Fruit fly (Drosophila melanogaster) whole organism, embryonic: Measurements from ENCODE around the gene sad.

Source experiments
- ATbp ChIP-seq: fragments of 200-800 bp; sonication (Bioruptor generic); optimal IDR thresholded peaks from 2 replicates; lab custom pipeline; 2017; ENCODE audit warnings: missing biosample characterization, mild to moderate bottlenecking, missing genetic modification characterization, missing genetic modification reagents
- Abd-B ChIP-seq: fragments of 200-800 bp; sonication (Bioruptor generic); optimal IDR thresholded peaks from 2 replicates; lab custom pipeline; 2018; ENCODE audit warnings: missing biosample characterization, mild to moderate bottlenecking, missing genetic modification characterization, moderate library complexity
- Adf1 ChIP-seq: fragments of 200-800 bp; sonication (Bioruptor generic); IDR thresholded peaks from 2 replicates; pipeline ENCODE4 v1.3.6; 2022; ENCODE audit warnings: missing biosample characterization, missing genetic modification characterization
- CG10267 ChIP-seq: fragments of 200-800 bp; sonication (Bioruptor generic); optimal IDR thresholded peaks from 2 replicates; lab custom pipeline; 2018; ENCODE audit warnings: missing biosample characterization, mild to moderate bottlenecking, missing genetic modification characterization, moderate library complexity
- CG10462 ChIP-seq: fragments of 200-800 bp; sonication (Bioruptor generic); optimal IDR thresholded peaks from 2 replicates; lab custom pipeline; 2016; ENCODE audit warnings: missing biosample characterization, missing genetic modification characterization
- CG11456 ChIP-seq: fragments of 200-800 bp; sonication (Bioruptor generic); IDR thresholded peaks from 3 replicates; pipeline ENCODE4 v1.3.6; 2022; ENCODE audit warnings: missing biosample characterization, missing genetic modification characterization
- CG14667 ChIP-seq: fragments of 200-800 bp; sonication (Bioruptor generic); IDR thresholded peaks from 2 replicates; pipeline ENCODE4 v1.3.6; 2022; ENCODE audit warnings: missing biosample characterization, missing genetic modification characterization
- CG15696 ChIP-seq: fragments of 200-800 bp; sonication (Bioruptor generic); optimal IDR thresholded peaks from 2 replicates; lab custom pipeline; 2019; ENCODE audit warnings: missing biosample characterization, mild to moderate bottlenecking, missing genetic modification characterization, moderate library complexity
- CG17328 ChIP-seq: fragments of 200-800 bp; sonication (Bioruptor generic); IDR thresholded peaks from 2 replicates; pipeline ENCODE4 v1.3.6; 2022; ENCODE audit warnings: missing biosample characterization, missing genetic modification characterization
- CG2199 ChIP-seq: fragments of 200-800 bp; sonication (Bioruptor generic); IDR thresholded peaks from 3 replicates; pipeline ENCODE4 v1.3.6; 2022; ENCODE audit warnings: missing biosample characterization, missing genetic modification characterization
- CG2712 ChIP-seq: fragments of 200-800 bp; optimal IDR thresholded peaks from 3 replicates; lab custom pipeline; 2019; ENCODE audit warnings: missing biosample characterization, mild to moderate bottlenecking, missing genetic modification characterization, moderate library complexity
- CG31441 ChIP-seq: fragments of 200-800 bp; sonication (Bioruptor generic); IDR thresholded peaks from 2 replicates; pipeline ENCODE4 v1.3.6; 2022; ENCODE audit warnings: missing biosample characterization, missing genetic modification characterization
- CG33213 ChIP-seq: fragments of 200-800 bp; sonication (Bioruptor generic); optimal IDR thresholded peaks from 3 replicates; lab custom pipeline; 2016; ENCODE audit warnings: missing biosample characterization, missing genetic modification characterization
- CG3407 ChIP-seq: fragments of 200-800 bp; sonication (Bioruptor generic); optimal IDR thresholded peaks from 2 replicates; lab custom pipeline; 2018; ENCODE audit warnings: missing biosample characterization, mild to moderate bottlenecking, missing genetic modification characterization
- CG3995 ChIP-seq: fragments of 200-800 bp; sonication (Bioruptor generic); optimal IDR thresholded peaks from 3 replicates; lab custom pipeline; 2016; ENCODE audit warnings: missing biosample characterization, missing genetic modification characterization
- CG4854 ChIP-seq: fragments of 200-800 bp; sonication (Bioruptor generic); optimal IDR thresholded peaks from 2 replicates; lab custom pipeline; 2016; ENCODE audit warnings: missing biosample characterization, missing genetic modification characterization, inconsistent platforms
- CG6791 ChIP-seq: fragments of 200-800 bp; sonication (Bioruptor generic); IDR thresholded peaks from 3 replicates; pipeline ENCODE4 v1.3.6; 2022; ENCODE audit warnings: missing biosample characterization, missing genetic modification characterization; ENCODE audit not compliant: partially characterized antibody
- CG7357 ChIP-seq: fragments of 200-800 bp; sonication (Bioruptor generic); IDR thresholded peaks from 3 replicates; pipeline ENCODE4 v1.3.6; 2022; ENCODE audit warnings: missing biosample characterization, missing genetic modification characterization
- Chrac-16 ChIP-seq: fragments of 200-800 bp; sonication (Bioruptor generic); optimal IDR thresholded peaks from 3 replicates; lab custom pipeline; 2016; ENCODE audit warnings: missing biosample characterization, missing genetic modification characterization
- Dip3 ChIP-seq: fragments of 200-800 bp; sonication (Bioruptor generic); optimal IDR thresholded peaks from 3 replicates; lab custom pipeline; 2016; ENCODE audit warnings: missing biosample characterization, missing genetic modification characterization
- HLHmδ ChIP-seq: fragments of 200-800 bp; sonication (Bioruptor generic); optimal IDR thresholded peaks from 2 replicates; lab custom pipeline; 2018; ENCODE audit warnings: missing biosample characterization, mild to moderate bottlenecking, missing genetic modification characterization, moderate library complexity
- HmgD ChIP-seq: fragments of 200-800 bp; sonication (Bioruptor generic); optimal IDR thresholded peaks from 3 replicates; lab custom pipeline; 2016; ENCODE audit warnings: missing biosample characterization, missing genetic modification characterization
- Med ChIP-seq: fragments of 200-800 bp; sonication (Bioruptor generic); peaks from one replicate; lab custom pipeline; 2016; ENCODE audit warnings: missing biosample characterization, missing genetic modification characterization, mild to moderate bottlenecking, inconsistent platforms, moderate library complexity
- Nf-YA ChIP-seq: fragments of 200-800 bp; sonication (Bioruptor generic); IDR thresholded peaks from 2 replicates; pipeline ENCODE4 v1.3.6; 2022; ENCODE audit warnings: missing biosample characterization, missing genetic modification characterization
- PHDP ChIP-seq: fragments of 200-800 bp; sonication (Bioruptor generic); optimal IDR thresholded peaks from 3 replicates; lab custom pipeline; 2018; ENCODE audit warnings: missing biosample characterization, mild to moderate bottlenecking, missing genetic modification characterization, moderate library complexity
- Ravus ChIP-seq: fragments of 200-800 bp; sonication (Bioruptor generic); IDR thresholded peaks from 2 replicates; pipeline ENCODE4 v1.3.6; 2022; ENCODE audit warnings: missing biosample characterization, missing genetic modification characterization
- Sry-β ChIP-seq: fragments of 200-800 bp; sonication (Bioruptor generic); optimal IDR thresholded peaks from 2 replicates; lab custom pipeline; 2018; ENCODE audit warnings: missing biosample characterization, mild to moderate bottlenecking, missing genetic modification characterization, moderate library complexity
- chif ChIP-seq, 2 experiments: fragments of 200-800 bp; sonication (Bioruptor generic); optimal IDR thresholded peaks; 3 replicates each; lab custom pipeline; 2016; ENCODE audit warnings: missing biosample characterization in 2 of 2, missing genetic modification characterization in 2 of 2
- chinmo ChIP-seq: fragments of 200-800 bp; sonication (Bioruptor generic); IDR thresholded peaks from 4 replicates; pipeline ENCODE4 v1.3.6; 2022; ENCODE audit warnings: missing biosample characterization, missing genetic modification characterization; ENCODE audit not compliant: partially characterized antibody
- da ChIP-seq: fragments of 200-800 bp; sonication (Bioruptor generic); optimal IDR thresholded peaks from 2 replicates; lab custom pipeline; 2016; ENCODE audit warnings: missing biosample characterization, missing genetic modification characterization
- dan ChIP-seq: fragments of 200-800 bp; sonication (Bioruptor generic); IDR thresholded peaks from 2 replicates; pipeline ENCODE4 v1.3.6; 2022; ENCODE audit warnings: missing biosample characterization, missing genetic modification characterization
- dimm ChIP-seq: fragments of 200-800 bp; sonication (Bioruptor generic); IDR thresholded peaks from 2 replicates; pipeline ENCODE4 v1.3.6; 2022; ENCODE audit warnings: missing biosample characterization, missing genetic modification characterization
- dmrt11E ChIP-seq: fragments of 200-800 bp; sonication (Bioruptor generic); optimal IDR thresholded peaks from 3 replicates; lab custom pipeline; 2018; ENCODE audit warnings: missing biosample characterization, mild to moderate bottlenecking, missing genetic modification characterization, moderate library complexity
- ftz-f1 ChIP-seq: fragments of 200-800 bp; sonication (Bioruptor generic); optimal IDR thresholded peaks from 2 replicates; lab custom pipeline; 2016; ENCODE audit warnings: missing biosample characterization, missing genetic modification characterization
- gce ChIP-seq: fragments of 200-800 bp; sonication (Bioruptor generic); IDR thresholded peaks from 3 replicates; pipeline ENCODE4 v1.3.6; 2022; ENCODE audit warnings: missing biosample characterization, missing genetic modification characterization
- grau ChIP-seq: fragments of 200-800 bp; optimal IDR thresholded peaks from 3 replicates; lab custom pipeline; 2019; ENCODE audit warnings: missing biosample characterization, mild to moderate bottlenecking, missing genetic modification characterization, moderate library complexity
- grn ChIP-seq: fragments of 200-800 bp; sonication (Bioruptor generic); optimal IDR thresholded peaks from 3 replicates; lab custom pipeline; 2017; ENCODE audit warnings: missing biosample characterization, missing genetic modification characterization
- kah ChIP-seq: fragments of 200-800 bp; sonication (Bioruptor generic); optimal IDR thresholded peaks from 2 replicates; lab custom pipeline; 2018; ENCODE audit warnings: missing biosample characterization, mild to moderate bottlenecking, missing genetic modification characterization
- kay ChIP-seq: fragments of 200-800 bp; sonication (Bioruptor generic); optimal IDR thresholded peaks from 2 replicates; lab custom pipeline; 2016; ENCODE audit warnings: missing biosample characterization, missing genetic modification characterization
- luna ChIP-seq: fragments of 200-800 bp; sonication (Bioruptor generic); optimal IDR thresholded peaks from 2 replicates; lab custom pipeline; 2016; ENCODE audit warnings: missing biosample characterization, missing genetic modification characterization
- otp ChIP-seq: fragments of 200-800 bp; sonication (Bioruptor generic); IDR thresholded peaks from 3 replicates; pipeline ENCODE4, ENCODE4 v1.3.6; 2022; ENCODE audit warnings: missing biosample characterization, missing genetic modification characterization
- pita ChIP-seq: fragments of 200-800 bp; sonication (Bioruptor generic); optimal IDR thresholded peaks from 2 replicates; lab custom pipeline; 2017; ENCODE audit warnings: missing biosample characterization, mild to moderate bottlenecking, missing genetic modification characterization
- pum ChIP-seq: fragments of 200-800 bp; sonication (Bioruptor generic); optimal IDR thresholded peaks from 2 replicates; lab custom pipeline; 2016; ENCODE audit warnings: missing biosample characterization, missing genetic modification characterization
- sc ChIP-seq, 3 experiments: fragments of >200 bp in 2 of 3; fragments of 200-800 bp in 1 of 3; sonication (Bioruptor generic) in 1 of 3; optimal IDR thresholded peaks; 2 replicates in 2 of 3; 3 replicates in 1 of 3; lab custom pipeline; 2017; ENCODE audit warnings: mild to moderate bottlenecking in 1 of 3, missing biosample characterization in 1 of 3, missing genetic modification characterization in 1 of 3, missing genetic modification reagents in 1 of 3
- slou ChIP-seq: fragments of 200-800 bp; sonication (Bioruptor generic); optimal IDR thresholded peaks from 3 replicates; lab custom pipeline; 2016; ENCODE audit warnings: missing biosample characterization, missing genetic modification characterization
- trem ChIP-seq: fragments of 200-800 bp; optimal IDR thresholded peaks from 3 replicates; lab custom pipeline; 2019; ENCODE audit warnings: missing biosample characterization, mild to moderate bottlenecking, missing genetic modification characterization, moderate library complexity
- unpg ChIP-seq: fragments of 200-800 bp; sonication (Bioruptor generic); optimal IDR thresholded peaks from 3 replicates; lab custom pipeline; 2018; ENCODE audit warnings: missing biosample characterization, mild to moderate bottlenecking, missing genetic modification characterization, moderate library complexity
- usp ChIP-seq: fragments of >200 bp; optimal IDR thresholded peaks from 2 replicates; lab custom pipeline; 2017; ENCODE audit warnings: missing biosample characterization, missing genetic modification characterization
- vvl ChIP-seq: fragments of 200-800 bp; sonication (Bioruptor generic); IDR thresholded peaks from 2 replicates; pipeline ENCODE4 v1.3.6; 2022; ENCODE audit warnings: missing biosample characterization, missing genetic modification characterization
- yki ChIP-seq: fragments of >200 bp; optimal IDR thresholded peaks from 3 replicates; lab custom pipeline; 2018
- z ChIP-seq: fragments of 200-800 bp; sonication (Bioruptor generic); IDR thresholded peaks from 3 replicates; pipeline ENCODE4 v1.3.6; 2022; ENCODE audit warnings: missing biosample characterization, missing genetic modification characterization
- zen2 ChIP-seq: fragments of 200-800 bp; sonication (Bioruptor generic); IDR thresholded peaks from 3 replicates; pipeline ENCODE4 v1.3.6; 2022; ENCODE audit warnings: missing biosample characterization, missing genetic modification characterization; ENCODE audit not compliant: partially characterized antibody

sad gene

DNA sequence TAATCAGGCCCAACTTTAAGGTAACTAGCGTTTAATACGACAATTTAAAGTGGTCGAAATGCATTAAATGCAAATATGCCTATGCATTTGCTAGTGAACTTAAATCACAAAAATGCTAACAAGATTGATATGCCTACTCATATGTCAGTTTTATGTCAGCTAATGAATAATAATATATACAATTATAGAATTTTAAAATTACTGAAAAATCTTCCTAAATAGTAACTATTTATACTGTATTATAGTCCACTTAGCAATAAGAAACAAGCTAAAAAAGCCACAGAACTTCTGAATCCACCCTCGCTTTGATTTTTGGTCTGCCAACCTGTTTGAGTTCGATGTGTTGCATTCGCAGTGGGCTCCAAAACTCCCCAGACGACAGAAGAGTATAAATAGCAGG, 7.4 kb upstream of the sad start (continued):
- TF ChIP-seq chif (GFP tag; optimal IDR thresholded peaks at IDR 0.05; lab: Kevin White, UChicago) = no peak
- no peak for TF ChIP-seq chinmo (GFP tag; lab: Robert Waterston, UW)
- no peak for TF ChIP-seq PHDP (tag; lab: Kevin White, UChicago)
- TF ChIP-seq dimm = no peak
- no peak for TF ChIP-seq Chrac-16 (GFP tag; lab: Kevin White, UChicago)
- no peak for TF ChIP-seq Dip3 (GFP tag; lab: Kevin White, UChicago)
- TF ChIP-seq grn (GFP tag; lab: Kevin White, UChicago) = no peak
- no peak for TF ChIP-seq CG10462
- TF ChIP-seq pita (GFP tag; lab: Kevin White, UChicago) = no peak
- TF ChIP-seq zen2 = no peak
- no peak for TF ChIP-seq Sry-β
- peak; percentile 46; the same call in 1 of the 2 replicates for TF ChIP-seq CG31441 (GFP tag; lab: Robert Waterston, UW)
- peak; percentile 51 for TF ChIP-seq CG2712 (tag; lab: Kevin White, UChicago)
- no peak for TF ChIP-seq CG17328 (GFP tag; lab: Robert Waterston, UW)
- TF ChIP-seq CG10267 (tag; lab: Kevin White, UChicago) = peak; percentile 30
- TF ChIP-seq da (GFP tag; lab: Kevin White, UChicago) = no peak
- 0 out of 3 replicates have a peak, but pooled peaks have one; percentile 11 for TF ChIP-seq CG7357
- TF ChIP-seq usp (GFP tag; lab: Kevin White, UChicago) = no peak
- TF ChIP-seq slou (GFP tag; lab: Kevin White, UChicago) = no peak
- TF ChIP-seq gce (GFP tag; lab: Robert Waterston, UW) = no peak
- TF ChIP-seq Ravus = no peak; the same call in 1 of the 2 replicates
- peak; percentile 48 for TF ChIP-seq Med (GFP tag; lab: Kevin White, UChicago)
- TF ChIP-seq kay = no peak
- TF ChIP-seq ftz-f1 (GFP tag; lab: Kevin White, UChicago) = no peak
- TF ChIP-seq z = no peak
- peak; percentile 65 for TF ChIP-seq CG11456 (GFP tag; lab: Robert Waterston, UW)
- no peak for TF ChIP-seq otp
- 0 out of 3 replicates have a peak, but pooled peaks have one; percentile 47 for TF ChIP-seq CG2199 (GFP tag; lab: Robert Waterston, UW)
- TF ChIP-seq CG15696 (tag; lab: Kevin White, UChicago) = no peak
- TF ChIP-seq Nf-YA (GFP tag; lab: Robert Waterston, UW) = no peak
- no peak for TF ChIP-seq CG3995 (GFP tag; lab: Kevin White, UChicago)
- TF ChIP-seq HmgD (GFP tag; lab: Kevin White, UChicago) = no peak

DNA sequence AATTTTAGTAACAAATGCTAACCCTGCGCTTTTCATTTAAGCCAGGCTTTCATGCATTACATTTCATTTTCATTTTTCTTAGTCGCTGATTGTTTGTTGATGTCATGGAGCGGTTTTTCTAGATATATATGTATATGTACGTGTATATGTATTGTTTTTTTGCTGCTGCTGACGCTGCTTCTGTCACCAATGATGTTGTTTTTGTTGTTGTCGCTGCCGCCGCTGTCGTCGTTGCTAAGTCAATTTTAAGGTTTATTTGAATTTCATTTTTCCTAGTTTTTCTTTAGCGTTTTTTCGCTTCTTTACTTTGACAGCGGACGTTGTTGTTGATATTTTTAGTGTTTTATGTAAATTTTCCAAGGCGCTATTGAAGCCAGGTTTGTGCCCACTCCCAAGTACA, 6.9 kb upstream of the sad start:
- TF ChIP-seq CG10462 (no peak), vvl (0 out of 2 replicates have a peak, but pooled peaks have one; percentile 74), dan (no peak), yki (lab: Kevin White, UChicago) (no peak), chinmo (GFP tag; lab: Robert Waterston, UW) (0 out of 4 replicates have a peak, but pooled peaks have one; percentile 47), sc (optimal IDR thresholded peaks at IDR 0.05; lab: Kevin White, UChicago) (no peak), sc (GFP tag; optimal IDR thresholded peaks at IDR 0.05; lab: Kevin White, UChicago) (no peak), CG14667 (GFP tag; lab: Robert Waterston, UW) (no peak), Abd-B (GFP tag; lab: Kevin White, UChicago) (no peak), chif (GFP tag; optimal IDR thresholded peaks at IDR 0.05; lab: Kevin White, UChicago) (no peak), luna (GFP tag; lab: Kevin White, UChicago) (no peak), Med (GFP tag; lab: Kevin White, UChicago) (peak; percentile 5), CG4854 (GFP tag; lab: Kevin White, UChicago) (no peak), unpg (GFP tag; lab: Kevin White, UChicago) (no peak), kah (GFP tag; lab: Kevin White, UChicago) (no peak), grau (no peak), pum (GFP tag; lab: Kevin White, UChicago) (no peak), ATbp (peak; percentile 11), trem (tag; lab: Kevin White, UChicago) (no peak), HLHmδ (no peak), Adf1 (peak; percentile 50), CG3407 (GFP tag; lab: Kevin White, UChicago) (no peak), dmrt11E (tag; lab: Kevin White, UChicago) (no peak), CG33213 (GFP tag; lab: Kevin White, UChicago) (no peak), CG6791 (GFP tag; lab: Robert Waterston, UW) (no peak)
